Fruit fly (Drosophila melanogaster) whole organism, embryonic: Measurements from ENCODE around the gene Nopp140.

Source experiments
- Awh ChIP-seq: fragments of 200-800 bp; sonication (Bioruptor generic); IDR thresholded peaks from 2 replicates; pipeline ENCODE4, ENCODE4 v1.3.6; 2022; ENCODE audit warnings: missing biosample characterization, missing genetic modification characterization
- Blimp-1 ChIP-seq: fragments of 200-800 bp; sonication (Bioruptor generic); optimal IDR thresholded peaks from 3 replicates; lab custom pipeline; 2018; ENCODE audit warnings: missing biosample characterization, missing genetic modification characterization, mild to moderate bottlenecking, moderate library complexity, missing genetic modification reagents
- CG10366 ChIP-seq: fragments of 200-800 bp; sonication (Bioruptor generic); IDR thresholded peaks from 2 replicates; pipeline ENCODE4 v1.3.6; 2022; ENCODE audit warnings: missing biosample characterization, missing genetic modification characterization
- CG1233 ChIP-seq: fragments of 200-800 bp; sonication (Bioruptor generic); optimal IDR thresholded peaks from 4 replicates; lab custom pipeline; 2018; ENCODE audit warnings: missing biosample characterization, mild to moderate bottlenecking, missing genetic modification characterization
- CG13894 ChIP-seq: fragments of 200-800 bp; sonication (Bioruptor generic); optimal IDR thresholded peaks from 3 replicates; lab custom pipeline; 2018; ENCODE audit warnings: missing biosample characterization, mild to moderate bottlenecking, missing genetic modification characterization, moderate library complexity
- CG14710 ChIP-seq: fragments of 200-800 bp; sonication (Bioruptor generic); optimal IDR thresholded peaks from 3 replicates; lab custom pipeline; 2019; ENCODE audit warnings: missing biosample characterization, mild to moderate bottlenecking, missing genetic modification characterization, moderate library complexity
- CG15696 ChIP-seq: fragments of 200-800 bp; sonication (Bioruptor generic); optimal IDR thresholded peaks from 2 replicates; lab custom pipeline; 2019; ENCODE audit warnings: missing biosample characterization, mild to moderate bottlenecking, missing genetic modification characterization, moderate library complexity
- CG1602 ChIP-seq: fragments of 200-800 bp; sonication (Bioruptor generic); optimal IDR thresholded peaks from 3 replicates; lab custom pipeline; 2016; ENCODE audit warnings: missing biosample characterization, missing genetic modification characterization
- CG16813 ChIP-seq: fragments of 200-800 bp; sonication (Bioruptor generic); IDR thresholded peaks from 3 replicates; pipeline ENCODE4 v1.3.6; 2022; ENCODE audit warnings: missing biosample characterization, missing genetic modification characterization; ENCODE audit not compliant: partially characterized antibody
- CG17328 ChIP-seq: fragments of 200-800 bp; sonication (Bioruptor generic); IDR thresholded peaks from 2 replicates; pipeline ENCODE4 v1.3.6; 2022; ENCODE audit warnings: missing biosample characterization, missing genetic modification characterization
- CG17802 ChIP-seq: fragments of 200-800 bp; sonication (Bioruptor generic); optimal IDR thresholded peaks from 2 replicates; lab custom pipeline; 2018; ENCODE audit warnings: missing biosample characterization, mild to moderate bottlenecking, missing genetic modification characterization, moderate library complexity
- CG1832 ChIP-seq: fragments of 200-800 bp; sonication (Bioruptor generic); optimal IDR thresholded peaks from 2 replicates; lab custom pipeline; 2017; ENCODE audit warnings: missing biosample characterization, mild to moderate bottlenecking, missing genetic modification characterization, inconsistent platforms
- CG18619 ChIP-seq: fragments of 200-800 bp; sonication (Bioruptor generic); optimal IDR thresholded peaks from 3 replicates; lab custom pipeline; 2017; ENCODE audit warnings: missing biosample characterization, mild to moderate bottlenecking, missing genetic modification characterization
- CG2129 ChIP-seq: fragments of 200-800 bp; sonication (Bioruptor generic); IDR thresholded peaks from 2 replicates; pipeline ENCODE4 v1.3.6; 2022; ENCODE audit warnings: missing biosample characterization, missing genetic modification characterization; ENCODE audit not compliant: partially characterized antibody
- CG31388 ChIP-seq: fragments of 200-800 bp; sonication (Bioruptor generic); optimal IDR thresholded peaks from 2 replicates; lab custom pipeline; 2016; ENCODE audit warnings: missing biosample characterization, missing genetic modification characterization
- CG31441 ChIP-seq: fragments of 200-800 bp; sonication (Bioruptor generic); IDR thresholded peaks from 2 replicates; pipeline ENCODE4 v1.3.6; 2022; ENCODE audit warnings: missing biosample characterization, missing genetic modification characterization
- CG32772 ChIP-seq: fragments of 200-800 bp; sonication (Bioruptor generic); IDR thresholded peaks from 2 replicates; pipeline ENCODE4 v1.3.6; 2022; ENCODE audit warnings: missing biosample characterization, missing genetic modification characterization
- CG4282 ChIP-seq: fragments of 200-800 bp; sonication (Bioruptor generic); optimal IDR thresholded peaks from 2 replicates; lab custom pipeline; 2016; ENCODE audit warnings: missing biosample characterization, missing genetic modification characterization
- CG43689 ChIP-seq: fragments of 200-800 bp; sonication (Bioruptor generic); IDR thresholded peaks from 2 replicates; pipeline ENCODE4 v1.3.6; 2022; ENCODE audit warnings: missing biosample characterization, missing genetic modification characterization
- CG4404 ChIP-seq: fragments of 200-800 bp; sonication (Bioruptor generic); IDR thresholded peaks from 2 replicates; pipeline ENCODE4 v1.3.6; 2022; ENCODE audit warnings: missing biosample characterization, missing genetic modification characterization
- CG8924 ChIP-seq: fragments of 200-800 bp; optimal IDR thresholded peaks from 3 replicates; lab custom pipeline; 2019; ENCODE audit warnings: missing biosample characterization, mild to moderate bottlenecking, missing genetic modification characterization, moderate library complexity
- CG9817 ChIP-seq: fragments of 200-800 bp; sonication (Bioruptor generic); optimal IDR thresholded peaks from 2 replicates; lab custom pipeline; 2018; ENCODE audit warnings: missing biosample characterization, mild to moderate bottlenecking, missing genetic modification characterization, moderate library complexity
- CkIIα-i1 ChIP-seq: fragments of 200-800 bp; sonication (Bioruptor generic); IDR thresholded peaks from 2 replicates; pipeline ENCODE4 v1.3.6; 2022; ENCODE audit warnings: missing biosample characterization, missing genetic modification characterization
- Dbx ChIP-seq: fragments of 200-800 bp; sonication (Bioruptor generic); IDR thresholded peaks from 3 replicates; pipeline ENCODE4 v1.3.6; 2022; ENCODE audit warnings: missing biosample characterization, missing genetic modification characterization
- Dp ChIP-seq: fragments of 200-800 bp; sonication (Bioruptor generic); optimal IDR thresholded peaks from 2 replicates; lab custom pipeline; 2018; ENCODE audit warnings: missing biosample characterization, mild to moderate bottlenecking, missing genetic modification characterization, moderate library complexity
- HLHmδ ChIP-seq: fragments of 200-800 bp; sonication (Bioruptor generic); optimal IDR thresholded peaks from 2 replicates; lab custom pipeline; 2018; ENCODE audit warnings: missing biosample characterization, mild to moderate bottlenecking, missing genetic modification characterization, moderate library complexity
- Hey ChIP-seq: fragments of 200-800 bp; sonication (Bioruptor generic); optimal IDR thresholded peaks from 3 replicates; lab custom pipeline; 2018; ENCODE audit warnings: missing biosample characterization, mild to moderate bottlenecking, missing genetic modification characterization
- Kr ChIP-seq: fragments of 200-800 bp; sonication (Bioruptor generic); optimal IDR thresholded peaks from 2 replicates; lab custom pipeline; 2017; ENCODE audit warnings: missing biosample characterization, mild to moderate bottlenecking, missing genetic modification characterization
- Mrtf ChIP-seq: fragments of 200-800 bp; sonication (Bioruptor generic); IDR thresholded peaks from 3 replicates; pipeline ENCODE4 v1.3.6; 2022; ENCODE audit warnings: missing biosample characterization, missing genetic modification characterization
- NC2α ChIP-seq: fragments of 200-800 bp; sonication (Bioruptor generic); optimal IDR thresholded peaks from 2 replicates; lab custom pipeline; 2016; ENCODE audit warnings: missing biosample characterization, missing genetic modification characterization
- Ptx1 ChIP-seq: fragments of 200-800 bp; sonication (Bioruptor generic); IDR thresholded peaks from 2 replicates; pipeline ENCODE4 v1.3.6; 2022; ENCODE audit warnings: missing biosample characterization, missing genetic modification characterization
- Sox100B ChIP-seq: fragments of 200-800 bp; sonication (Bioruptor generic); optimal IDR thresholded peaks from 3 replicates; lab custom pipeline; 2018; ENCODE audit warnings: missing biosample characterization, mild to moderate bottlenecking, missing genetic modification characterization
- Spps ChIP-seq: fragments of 200-800 bp; sonication (Bioruptor generic); optimal IDR thresholded peaks from 2 replicates; lab custom pipeline; 2018; ENCODE audit warnings: missing biosample characterization, mild to moderate bottlenecking, missing genetic modification characterization
- ap ChIP-seq: fragments of 200-800 bp; sonication (Bioruptor generic); IDR thresholded peaks from 2 replicates; pipeline ENCODE4 v1.3.6; 2022; ENCODE audit warnings: missing biosample characterization, missing genetic modification characterization
- ara ChIP-seq: fragments of 200-800 bp; sonication (Bioruptor generic); IDR thresholded peaks from 2 replicates; pipeline ENCODE4 v1.3.6; 2022; ENCODE audit warnings: missing biosample characterization, missing genetic modification characterization
- bcd ChIP-seq: fragments of 200-800 bp; sonication (Bioruptor generic); optimal IDR thresholded peaks from 2 replicates; lab custom pipeline; 2017; ENCODE audit warnings: missing biosample characterization, mild to moderate bottlenecking, missing genetic modification characterization
- btn ChIP-seq: fragments of 200-800 bp; sonication (Bioruptor generic); optimal IDR thresholded peaks from 2 replicates; lab custom pipeline; 2016; ENCODE audit warnings: missing biosample characterization, missing genetic modification characterization
- chif ChIP-seq, 2 experiments: fragments of 200-800 bp; sonication (Bioruptor generic); optimal IDR thresholded peaks; 3 replicates each; lab custom pipeline; 2016; ENCODE audit warnings: missing biosample characterization in 2 of 2, missing genetic modification characterization in 2 of 2
- chn ChIP-seq: fragments of 200-800 bp; sonication (Bioruptor generic); optimal IDR thresholded peaks from 2 replicates; lab custom pipeline; 2016; ENCODE audit warnings: missing biosample characterization, missing genetic modification characterization
- dati ChIP-seq: fragments of 200-800 bp; sonication (Bioruptor generic); IDR thresholded peaks from 2 replicates; pipeline ENCODE4 v1.3.6; 2022; ENCODE audit warnings: missing biosample characterization, missing genetic modification characterization
- ewg ChIP-seq: fragments of 200-800 bp; sonication (Bioruptor generic); optimal IDR thresholded peaks from 3 replicates; lab custom pipeline; 2017; ENCODE audit warnings: mild to moderate bottlenecking, missing biosample characterization, missing genetic modification reagents, missing genetic modification characterization
- fu2 ChIP-seq: fragments of 200-800 bp; sonication (Bioruptor generic); optimal IDR thresholded peaks from 2 replicates; lab custom pipeline; 2016; ENCODE audit warnings: missing biosample characterization, missing genetic modification characterization
- gro ChIP-seq: fragments of 200-800 bp; sonication (Bioruptor generic); optimal IDR thresholded peaks from 2 replicates; lab custom pipeline; 2016; ENCODE audit warnings: missing biosample characterization, missing genetic modification characterization
- klu ChIP-seq: fragments of 200-800 bp; sonication (Bioruptor generic); IDR thresholded peaks from 2 replicates; pipeline ENCODE4 v1.3.6; 2022; ENCODE audit warnings: missing biosample characterization, missing genetic modification characterization
- nom ChIP-seq: fragments of 200-800 bp; sonication (Bioruptor generic); optimal IDR thresholded peaks from 2 replicates; lab custom pipeline; 2017; ENCODE audit warnings: missing biosample characterization, missing genetic modification characterization, mild to moderate bottlenecking, moderate library complexity, missing genetic modification reagents
- onecut ChIP-seq: fragments of 200-800 bp; sonication (Bioruptor generic); IDR thresholded peaks from 2 replicates; pipeline ENCODE4 v1.3.6; 2022; ENCODE audit warnings: missing biosample characterization, missing genetic modification characterization
- scrt ChIP-seq: fragments of 200-800 bp; sonication (Bioruptor generic); optimal IDR thresholded peaks from 2 replicates; lab custom pipeline; 2018; ENCODE audit warnings: missing biosample characterization, mild to moderate bottlenecking, missing genetic modification characterization, moderate library complexity
- sna ChIP-seq: fragments of 200-800 bp; sonication (Bioruptor generic); IDR thresholded peaks from 2 replicates; pipeline ENCODE4 v1.3.6; 2022; ENCODE audit warnings: missing biosample characterization, missing genetic modification characterization; ENCODE audit not compliant: partially characterized antibody
- tap ChIP-seq: fragments of 200-800 bp; optimal IDR thresholded peaks from 3 replicates; lab custom pipeline; 2019; ENCODE audit warnings: missing biosample characterization, mild to moderate bottlenecking, missing genetic modification characterization, moderate library complexity
- trem ChIP-seq: fragments of 200-800 bp; optimal IDR thresholded peaks from 3 replicates; lab custom pipeline; 2019; ENCODE audit warnings: missing biosample characterization, mild to moderate bottlenecking, missing genetic modification characterization, moderate library complexity

Gene Nopp140

dm6 chr3L:21828177-21828589, 4.4 kb upstream of the Nopp140 start, which contains the start of gene CG32448 (continued):
- TF ChIP-seq CG9817 (peak; percentile 46), klu (GFP tag; lab: Robert Waterston, UW) (no peak), ap (0 out of 2 replicates have a peak, but pooled peaks have one; percentile 42), Dbx (peak; percentile 64; the same call in 1 of the 3 replicates), CG17328 (GFP tag; lab: Robert Waterston, UW) (peak; percentile 66), Kr (GFP tag; lab: Kevin White, UChicago) (no peak), Spps (tag; lab: Kevin White, UChicago) (peak; percentile 36), CG32772 (peak; percentile 62; the same call in 1 of the 2 replicates), CG43689 (GFP tag; lab: Robert Waterston, UW) (0 out of 2 replicates have a peak, but pooled peaks have one; percentile 30), ewg (GFP tag; lab: Kevin White, UChicago) (peak; percentile 1), sna (GFP tag; lab: Robert Waterston, UW) (no peak), Ptx1 (GFP tag; lab: Robert Waterston, UW) (peak; percentile 79), CG16813 (GFP tag; lab: Robert Waterston, UW) (no peak), nom (GFP tag; lab: Kevin White, UChicago) (peak; percentile 6), Awh (peak; percentile 51; the same call in 1 of the 2 replicates), CG1832 (GFP tag; lab: Kevin White, UChicago) (no peak), trem (tag; lab: Kevin White, UChicago) (peak; percentile 69), CG13894 (tag; lab: Kevin White, UChicago) (no peak), CG14710 (peak; percentile 67), CG31388 (GFP tag; lab: Kevin White, UChicago) (peak; percentile 1), chn (GFP tag; lab: Kevin White, UChicago) (peak; percentile 28), Sox100B (GFP tag; lab: Kevin White, UChicago) (peak; percentile 35), scrt (GFP tag; lab: Kevin White, UChicago) (peak; percentile 92), CG1602 (GFP tag; lab: Kevin White, UChicago) (peak; percentile 65), fu2 (GFP tag; lab: Kevin White, UChicago) (peak; percentile 69), NC2α (peak; percentile 30), Blimp-1 (GFP tag; lab: Kevin White, UChicago) (peak; percentile 28), CG10366 (GFP tag; lab: Robert Waterston, UW) (peak; percentile 70), chif (GFP tag; optimal IDR thresholded peaks at IDR 0.05; lab: Kevin White, UChicago) (peak; percentile 26 to 74), Dp (no peak), tap (tag; lab: Kevin White, UChicago) (no peak), dati (peak; percentile 54; the same call in 1 of the 2 replicates), ara (GFP tag; lab: Robert Waterston, UW) (peak; percentile 44; the same call in 1 of the 2 replicates), btn (peak; percentile 28), CG18619 (GFP tag; lab: Kevin White, UChicago) (peak; percentile 33), CkIIα-i1 (no peak), CG4282 (GFP tag; lab: Kevin White, UChicago) (no peak), bcd (GFP tag; lab: Kevin White, UChicago) (peak; percentile 36), CG15696 (tag; lab: Kevin White, UChicago) (peak; percentile 48), onecut (GFP tag; lab: Robert Waterston, UW) (no peak), HLHmδ (GFP tag; lab: Kevin White, UChicago) (no peak), CG31441 (GFP tag; lab: Robert Waterston, UW) (peak; percentile 35; the same call in 1 of the 2 replicates), Mrtf (GFP tag; lab: Robert Waterston, UW) (peak; percentile 63; the same call in 2 of the 3 replicates), CG8924 (peak; percentile 59), CG4404 (GFP tag; lab: Robert Waterston, UW) (peak; percentile 53), Hey (tag; lab: Kevin White, UChicago) (no peak), CG17802 (tag; lab: Kevin White, UChicago) (peak; percentile 42), CG2129 (GFP tag; lab: Robert Waterston, UW) (no peak), gro (no peak), CG1233 (GFP tag; lab: Kevin White, UChicago) (peak; percentile 44)
